Fruit fly (Drosophila melanogaster) whole organism, embryonic: ENCODE data around the gene Eip93F.

Experiments used
- Adf1 ChIP-seq: fragments of 200-800 bp; sonication (Bioruptor generic); IDR thresholded peaks from 2 replicates; pipeline ENCODE4 v1.3.6; 2022; ENCODE audit warnings: missing biosample characterization, missing genetic modification characterization
- BtbVII ChIP-seq: fragments of 200-800 bp; sonication (Bioruptor generic); optimal IDR thresholded peaks from 3 replicates; lab custom pipeline; 2017; ENCODE audit warnings: missing biosample characterization, mild to moderate bottlenecking, missing genetic modification characterization
- CG10147 ChIP-seq: fragments of 200-800 bp; sonication (Bioruptor generic); optimal IDR thresholded peaks from 2 replicates; lab custom pipeline; 2019; ENCODE audit warnings: missing biosample characterization, mild to moderate bottlenecking, missing genetic modification characterization, moderate library complexity
- CG10267 ChIP-seq: fragments of 200-800 bp; sonication (Bioruptor generic); optimal IDR thresholded peaks from 2 replicates; lab custom pipeline; 2018; ENCODE audit warnings: missing biosample characterization, mild to moderate bottlenecking, missing genetic modification characterization, moderate library complexity
- CG11085 ChIP-seq: fragments of 200-800 bp; sonication (Bioruptor generic); IDR thresholded peaks from 2 replicates; pipeline ENCODE4 v1.3.6; 2022; ENCODE audit warnings: missing biosample characterization, missing genetic modification characterization
- CG12104 ChIP-seq: fragments of 200-800 bp; sonication (Bioruptor generic); optimal IDR thresholded peaks from 3 replicates; lab custom pipeline; 2016; ENCODE audit warnings: missing biosample characterization, missing genetic modification characterization
- CG12391 ChIP-seq: fragments of 200-800 bp; sonication (Bioruptor generic); optimal IDR thresholded peaks from 3 replicates; lab custom pipeline; 2018; ENCODE audit warnings: missing biosample characterization, mild to moderate bottlenecking, missing genetic modification characterization, moderate library complexity
- CG12769 ChIP-seq: fragments of 200-800 bp; sonication (Bioruptor generic); optimal IDR thresholded peaks from 2 replicates; lab custom pipeline; 2019; ENCODE audit warnings: missing biosample characterization, mild to moderate bottlenecking, missing genetic modification characterization, moderate library complexity
- CG13775 ChIP-seq: fragments of 200-800 bp; sonication (Bioruptor generic); optimal IDR thresholded peaks from 3 replicates; lab custom pipeline; 2017; ENCODE audit warnings: missing biosample characterization, mild to moderate bottlenecking, missing genetic modification characterization
- CG14441 ChIP-seq: fragments of 200-800 bp; sonication (Bioruptor generic); IDR thresholded peaks from 2 replicates; pipeline ENCODE4 v1.3.6; 2022; ENCODE audit warnings: missing biosample characterization, missing genetic modification characterization
- CG17568 ChIP-seq: fragments of 200-800 bp; sonication (Bioruptor generic); optimal IDR thresholded peaks from 2 replicates; lab custom pipeline; 2018; ENCODE audit warnings: missing biosample characterization, mild to moderate bottlenecking, missing genetic modification characterization, moderate library complexity
- CG2116 ChIP-seq: fragments of 200-800 bp; sonication (Bioruptor generic); optimal IDR thresholded peaks from 3 replicates; lab custom pipeline; 2018; ENCODE audit warnings: missing biosample characterization, mild to moderate bottlenecking, missing genetic modification characterization
- CG2120 ChIP-seq: fragments of 200-800 bp; sonication (Bioruptor generic); optimal IDR thresholded peaks from 3 replicates; lab custom pipeline; 2016; ENCODE audit warnings: missing biosample characterization, missing genetic modification characterization
- CG2199 ChIP-seq: fragments of 200-800 bp; sonication (Bioruptor generic); IDR thresholded peaks from 3 replicates; pipeline ENCODE4 v1.3.6; 2022; ENCODE audit warnings: missing biosample characterization, missing genetic modification characterization
- CG2678 ChIP-seq: fragments of 200-800 bp; sonication (Bioruptor generic); optimal IDR thresholded peaks from 3 replicates; lab custom pipeline; 2019; ENCODE audit warnings: missing biosample characterization, mild to moderate bottlenecking, missing genetic modification characterization, moderate library complexity
- CG30431 ChIP-seq: fragments of 200-800 bp; sonication (Bioruptor generic); optimal IDR thresholded peaks from 2 replicates; lab custom pipeline; 2017; ENCODE audit warnings: missing biosample characterization, missing genetic modification characterization
- CG33557 ChIP-seq: fragments of 200-800 bp; sonication (Bioruptor generic); optimal IDR thresholded peaks from 2 replicates; lab custom pipeline; 2019; ENCODE audit warnings: missing biosample characterization, mild to moderate bottlenecking, missing genetic modification characterization, moderate library complexity
- CG5953 ChIP-seq: fragments of 200-800 bp; sonication (Bioruptor generic); IDR thresholded peaks from 2 replicates; pipeline ENCODE4 v1.3.6; 2022; ENCODE audit warnings: missing biosample characterization, missing genetic modification characterization
- CG7745 ChIP-seq: fragments of 200-800 bp; sonication (Bioruptor generic); optimal IDR thresholded peaks from 2 replicates; lab custom pipeline; 2018; ENCODE audit warnings: missing biosample characterization, mild to moderate bottlenecking, missing genetic modification characterization, moderate library complexity
- CG9215 ChIP-seq: fragments of 200-800 bp; sonication (Bioruptor generic); IDR thresholded peaks from 2 replicates; pipeline ENCODE4 v1.3.6; 2022; ENCODE audit warnings: missing biosample characterization, missing genetic modification characterization
- CG9609 ChIP-seq: fragments of 200-800 bp; sonication (Bioruptor generic); optimal IDR thresholded peaks from 3 replicates; lab custom pipeline; 2016; ENCODE audit warnings: missing biosample characterization, missing genetic modification characterization
- CG9727 ChIP-seq: fragments of 200-800 bp; sonication (Bioruptor generic); optimal IDR thresholded peaks from 3 replicates; lab custom pipeline; 2017; ENCODE audit warnings: missing biosample characterization, mild to moderate bottlenecking, missing genetic modification characterization
- Dek ChIP-seq: fragments of 200-800 bp; sonication (Bioruptor generic); optimal IDR thresholded peaks from 3 replicates; lab custom pipeline; 2019; ENCODE audit warnings: missing biosample characterization, mild to moderate bottlenecking, missing genetic modification characterization, moderate library complexity
- Fer2 ChIP-seq: fragments of 200-800 bp; sonication (Bioruptor generic); optimal IDR thresholded peaks from 2 replicates; lab custom pipeline; 2018; ENCODE audit warnings: missing biosample characterization, mild to moderate bottlenecking, missing genetic modification characterization, moderate library complexity
- GATAe ChIP-seq: fragments of 200-800 bp; sonication (Bioruptor generic); conservative IDR thresholded peaks from 2 replicates; pipeline ENCODE4 v1.3.6; 2022; ENCODE audit warnings: missing biosample characterization, missing genetic modification characterization
- H2.0 ChIP-seq: fragments of 200-800 bp; sonication (Bioruptor generic); IDR thresholded peaks from 2 replicates; pipeline ENCODE4 v1.3.6; 2022; ENCODE audit warnings: missing biosample characterization, missing genetic modification characterization
- Hsf ChIP-seq: fragments of 200-800 bp; sonication (Bioruptor generic); optimal IDR thresholded peaks from 3 replicates; lab custom pipeline; 2016; ENCODE audit warnings: missing biosample characterization, missing genetic modification characterization
- NC2α ChIP-seq: fragments of 200-800 bp; sonication (Bioruptor generic); optimal IDR thresholded peaks from 2 replicates; lab custom pipeline; 2016; ENCODE audit warnings: missing biosample characterization, missing genetic modification characterization
- NFAT ChIP-seq: fragments of 200-800 bp; sonication (Bioruptor generic); IDR thresholded peaks from 2 replicates; pipeline ENCODE4 v1.3.6; 2022; ENCODE audit warnings: missing biosample characterization, missing genetic modification characterization
- Rfx ChIP-seq: fragments of 200-800 bp; sonication (Bioruptor generic); IDR thresholded peaks from 2 replicates; pipeline ENCODE4 v1.3.6; 2022; ENCODE audit warnings: missing biosample characterization, missing genetic modification characterization
- al ChIP-seq: fragments of 200-800 bp; sonication (Bioruptor generic); IDR thresholded peaks from 2 replicates; pipeline ENCODE4 v1.3.6; 2022; ENCODE audit warnings: missing biosample characterization, missing genetic modification characterization
- amos ChIP-seq: fragments of 200-800 bp; sonication (Bioruptor generic); IDR thresholded peaks from 2 replicates; pipeline ENCODE4 v1.3.6; 2022; ENCODE audit warnings: missing biosample characterization, missing genetic modification characterization; ENCODE audit not compliant: partially characterized antibody
- bab2 ChIP-seq: fragments of 200-800 bp; sonication (Bioruptor generic); optimal IDR thresholded peaks from 2 replicates; lab custom pipeline; 2016; ENCODE audit warnings: missing biosample characterization, missing genetic modification characterization
- corto ChIP-seq: fragments of 200-800 bp; sonication (Bioruptor generic); optimal IDR thresholded peaks from 2 replicates; lab custom pipeline; 2016; ENCODE audit warnings: missing biosample characterization, mild to moderate bottlenecking, missing genetic modification characterization, moderate library complexity
- dan ChIP-seq: fragments of 200-800 bp; sonication (Bioruptor generic); IDR thresholded peaks from 2 replicates; pipeline ENCODE4 v1.3.6; 2022; ENCODE audit warnings: missing biosample characterization, missing genetic modification characterization
- en ChIP-seq: fragments of 200-800 bp; sonication (Bioruptor generic); optimal IDR thresholded peaks from 2 replicates; lab custom pipeline; 2016; ENCODE audit warnings: missing biosample characterization, missing genetic modification characterization
- gce ChIP-seq: fragments of 200-800 bp; sonication (Bioruptor generic); IDR thresholded peaks from 3 replicates; pipeline ENCODE4 v1.3.6; 2022; ENCODE audit warnings: missing biosample characterization, missing genetic modification characterization
- grau ChIP-seq: fragments of 200-800 bp; optimal IDR thresholded peaks from 3 replicates; lab custom pipeline; 2019; ENCODE audit warnings: missing biosample characterization, mild to moderate bottlenecking, missing genetic modification characterization, moderate library complexity
- gsb ChIP-seq: fragments of 200-800 bp; sonication (Bioruptor generic); IDR thresholded peaks from 2 replicates; pipeline ENCODE4 v1.3.6; 2022; ENCODE audit warnings: missing biosample characterization, missing genetic modification characterization
- knrl ChIP-seq: fragments of 200-800 bp; sonication (Bioruptor generic); IDR thresholded peaks from 3 replicates; pipeline ENCODE4 v1.3.6; 2022; ENCODE audit warnings: missing biosample characterization, missing genetic modification characterization; ENCODE audit not compliant: partially characterized antibody
- lbe ChIP-seq: fragments of 200-800 bp; sonication (Bioruptor generic); optimal IDR thresholded peaks from 2 replicates; lab custom pipeline; 2016; ENCODE audit warnings: missing biosample characterization, mild to moderate bottlenecking, missing genetic modification characterization
- lov ChIP-seq, 2 experiments: fragments of 200-800 bp in 1 of 2; fragments of >200 bp in 1 of 2; sonication (Bioruptor generic) in 1 of 2; IDR thresholded peaks in 1 of 2; optimal IDR thresholded peaks in 1 of 2; 2 replicates in 1 of 2; 3 replicates in 1 of 2; pipeline versions ENCODE4 v1.3.6 to Lab custom; 2017 to 2022; ENCODE audit warnings: missing biosample characterization in 1 of 2, missing genetic modification characterization in 1 of 2
- nerfin-2 ChIP-seq: fragments of 200-800 bp; sonication (Bioruptor generic); IDR thresholded peaks from 2 replicates; pipeline ENCODE4 v1.3.6; 2022; ENCODE audit warnings: missing biosample characterization, missing genetic modification characterization; ENCODE audit not compliant: partially characterized antibody
- otp ChIP-seq: fragments of 200-800 bp; sonication (Bioruptor generic); IDR thresholded peaks from 3 replicates; pipeline ENCODE4, ENCODE4 v1.3.6; 2022; ENCODE audit warnings: missing biosample characterization, missing genetic modification characterization
- scrt ChIP-seq: fragments of 200-800 bp; sonication (Bioruptor generic); optimal IDR thresholded peaks from 2 replicates; lab custom pipeline; 2018; ENCODE audit warnings: missing biosample characterization, mild to moderate bottlenecking, missing genetic modification characterization, moderate library complexity
- sens ChIP-seq: fragments of 200-800 bp; sonication (Bioruptor generic); peaks from one replicate; lab custom pipeline; 2016; ENCODE audit warnings: missing biosample characterization, missing genetic modification characterization
- stwl ChIP-seq: fragments of 200-800 bp; sonication (Bioruptor generic); optimal IDR thresholded peaks from 3 replicates; lab custom pipeline; 2018; ENCODE audit warnings: missing biosample characterization, mild to moderate bottlenecking, missing genetic modification characterization, moderate library complexity
- tll ChIP-seq, 2 experiments: fragments of 200-800 bp in 1 of 2; fragments of >200 bp in 1 of 2; sonication (Bioruptor generic) in 1 of 2; optimal IDR thresholded peaks; 2 replicates each; lab custom pipeline; 2017 to 2019; ENCODE audit warnings: missing biosample characterization in 2 of 2, missing genetic modification characterization in 2 of 2, mild to moderate bottlenecking in 1 of 2, moderate library complexity in 1 of 2
- trem ChIP-seq: fragments of 200-800 bp; optimal IDR thresholded peaks from 3 replicates; lab custom pipeline; 2019; ENCODE audit warnings: missing biosample characterization, mild to moderate bottlenecking, missing genetic modification characterization, moderate library complexity

Eip93F gene

DNA sequence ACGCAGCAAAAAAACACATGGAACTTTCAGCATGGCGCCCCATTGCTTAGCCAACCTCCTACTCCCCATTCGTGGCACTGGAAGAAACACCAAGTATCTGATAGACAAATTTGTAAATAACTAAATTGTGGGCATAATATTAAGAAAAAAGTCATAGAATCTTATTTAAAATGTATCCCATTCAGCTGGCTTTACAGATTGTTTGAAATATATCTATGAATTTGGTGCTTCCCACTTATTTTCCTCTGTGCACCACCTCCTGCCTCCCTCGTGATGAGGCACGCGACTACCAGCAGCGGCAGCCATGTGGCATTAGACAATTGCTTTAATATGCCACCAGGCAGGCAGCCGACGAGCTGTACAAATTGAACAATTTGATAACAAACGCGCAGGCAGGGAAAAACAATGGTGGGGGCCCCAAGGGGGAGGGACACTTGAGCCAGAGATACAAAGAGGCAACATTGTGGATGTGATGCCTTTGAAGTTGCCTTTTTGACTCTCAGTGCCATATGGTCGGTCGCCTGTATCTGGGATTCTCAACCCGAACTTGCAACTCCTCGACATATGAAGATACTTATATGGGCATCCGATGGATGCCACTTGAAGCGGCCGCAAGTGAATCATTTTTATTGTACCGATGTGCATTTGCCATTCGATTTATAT is 100.4 kb downstream of the Eip93F start (continued):
- TF ChIP-seq BtbVII (GFP tag; lab: Kevin White, UChicago) (peak; percentile 73), CG9215 (GFP tag; lab: Robert Waterston, UW) (no peak; the same call in none of the 2 replicates), CG11085 (GFP tag; lab: Robert Waterston, UW) (no peak), CG13775 (GFP tag; lab: Kevin White, UChicago) (peak; percentile 61), al (GFP tag; lab: Robert Waterston, UW) (peak; percentile 59; the same call in 1 of the 2 replicates), NC2α (peak; percentile 20), CG12104 (peak; percentile 59), Hsf (GFP tag; lab: Kevin White, UChicago) (peak; percentile 71), gsb (peak; percentile 58), dan (GFP tag; lab: Robert Waterston, UW) (no peak), Adf1 (no peak), CG10147 (GFP tag; lab: Kevin White, UChicago) (peak; percentile 55), gce (0 out of 3 replicates have a peak, but pooled peaks have one; percentile 38), lov (optimal IDR thresholded peaks at IDR 0.05; lab: Kevin White, UChicago) (no peak), lov (GFP tag; IDR thresholded peaks at IDR 0.05; lab: Robert Waterston, UW) (peak; percentile 84), Rfx (GFP tag; lab: Robert Waterston, UW) (peak; percentile 89), trem (tag; lab: Kevin White, UChicago) (peak; percentile 60), CG5953 (peak; percentile 79), scrt (peak; percentile 70), CG7745 (no peak), CG17568 (peak; percentile 62), knrl (GFP tag; lab: Robert Waterston, UW) (no peak), sens (peak; percentile 97), CG10267 (peak; percentile 70), otp (GFP tag; lab: Robert Waterston, UW) (peak; percentile 79), CG9727 (peak; percentile 80), stwl (no peak), bab2 (GFP tag; lab: Kevin White, UChicago) (peak; percentile 72), CG2116 (peak; percentile 41), corto (GFP tag; lab: Kevin White, UChicago) (no peak), CG12769 (tag; lab: Kevin White, UChicago) (peak; percentile 92), GATAe (peak; percentile 46; the same call in 1 of the 2 replicates), CG14441 (GFP tag; lab: Robert Waterston, UW) (peak; percentile 84), en (GFP tag; lab: Kevin White, UChicago) (peak; percentile 59), tll (GFP tag; optimal IDR thresholded peaks at IDR 0.05; lab: Kevin White, UChicago) (no peak), CG9609 (GFP tag; lab: Kevin White, UChicago) (peak; percentile 60), amos (no peak), CG2199 (GFP tag; lab: Robert Waterston, UW) (no peak; the same call in 2 of the 3 replicates), H2.0 (peak; percentile 83), nerfin-2 (no peak), CG12391 (tag; lab: Kevin White, UChicago) (peak; percentile 84), grau (tag; lab: Kevin White, UChicago) (peak; percentile 80), CG2678 (tag; lab: Kevin White, UChicago) (peak; percentile 88), CG33557 (GFP tag; lab: Kevin White, UChicago) (no peak), Fer2 (tag; lab: Kevin White, UChicago) (peak; percentile 35), NFAT (GFP tag; lab: Robert Waterston, UW) (peak; percentile 37; the same call in 1 of the 2 replicates), lbe (no peak), Dek (tag; lab: Kevin White, UChicago) (peak; percentile 81), CG30431 (peak; percentile 63), CG2120 (peak; percentile 83)
